Worm (Caenorhabditis elegans) whole organism, late embryonic: Measurements from ENCODE around the gene F10E7.9.

ENCODE experiments used
- F13H6.1 ChIP-seq: sonication (generic microtip); optimal IDR thresholded peaks from 2 replicates; lab custom pipeline; 2016; ENCODE audit warnings: missing genetic modification characterization, missing compliant biosample characterization
- ama-1 ChIP-seq: fragments of 150-350 bp; optimal IDR thresholded peaks from 2 replicates; lab custom pipeline; 2014
- ceh-6 ChIP-seq: fragments of 200-800 bp; sonication (Bioruptor generic); optimal IDR thresholded peaks from 2 replicates; lab custom pipeline; 2018; ENCODE audit warnings: mild to moderate bottlenecking, missing genetic modification characterization, missing compliant biosample characterization
- dmd-4 ChIP-seq: sonication (generic microtip); optimal IDR thresholded peaks from 2 replicates; lab custom pipeline; 2016; ENCODE audit warnings: borderline replicate concordance, missing genetic modification characterization, missing compliant biosample characterization
- hlh-6 ChIP-seq: sonication (generic microtip); optimal IDR thresholded peaks from 2 replicates; lab custom pipeline; 2016; ENCODE audit warnings: missing genotype, missing genetic modification characterization, missing compliant biosample characterization
- pros-1 ChIP-seq: fragments of 150-350 bp; optimal IDR thresholded peaks from 2 replicates; lab custom pipeline; 2014; ENCODE audit warnings: missing biosample characterization, missing genetic modification reagents, missing genetic modification characterization
- unc-55 ChIP-seq: sonication (generic microtip); optimal IDR thresholded peaks from 2 replicates; lab custom pipeline; 2017; ENCODE audit warnings: missing biosample characterization, missing genetic modification reagents, missing genetic modification characterization

DNA sequence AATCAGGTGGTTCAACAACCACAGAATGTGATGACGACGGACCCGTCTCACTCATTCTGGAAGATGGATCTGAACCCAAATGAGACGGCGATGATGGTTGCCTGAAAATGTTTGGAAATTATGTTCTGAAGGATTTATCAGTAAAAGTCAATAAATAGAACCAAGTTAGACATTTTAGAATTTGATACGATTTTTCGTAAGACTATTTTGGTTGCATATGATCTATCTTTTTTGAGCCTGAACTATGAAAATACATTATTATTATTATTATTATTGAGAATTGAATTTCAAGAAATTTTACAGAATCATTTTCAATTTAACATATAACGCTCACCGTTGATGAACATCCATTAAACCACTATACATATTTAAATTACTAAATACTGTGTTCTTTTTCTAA, at the start of gene F10E7.9:
- TF ChIP-seq unc-55 (GFP tag; lab: Kevin White, UChicago), result no peak
- no peak for TF ChIP-seq F13H6.1
- TF ChIP-seq pros-1 (tag; lab: Kevin White, UChicago), result no peak
- TF ChIP-seq ceh-6 (GFP tag; lab: Kevin White, UChicago), result no peak
- TF ChIP-seq ama-1 (lab: Kevin White, UChicago), result no peak
- TF ChIP-seq hlh-6 (tag; lab: Kevin White, UChicago), result no peak
- no peak for TF ChIP-seq dmd-4 (tag; lab: Kevin White, UChicago)
